Worm (Caenorhabditis elegans) whole organism, L3 larva: ENCODE results near the gene ceh-39.

ENCODE experiments used
- R02D3.7 ChIP-seq: fragments of 150-350 bp; optimal IDR thresholded peaks from 2 replicates; lab custom pipeline; 2014; ENCODE audit warnings: missing biosample characterization, missing genetic modification characterization
- ceh-28 ChIP-seq: fragments of 150-350 bp; optimal IDR thresholded peaks from 2 replicates; lab custom pipeline; 2014; ENCODE audit warnings: missing biosample characterization, missing genetic modification reagents, missing genetic modification characterization
- daf-12 ChIP-seq: fragments of 150-350 bp; optimal IDR thresholded peaks from 2 replicates; lab custom pipeline; 2014; ENCODE audit warnings: missing biosample characterization, missing genetic modification reagents, missing genetic modification characterization
- elt-1 ChIP-seq: fragments of 150-350 bp; optimal IDR thresholded peaks from 2 replicates; lab custom pipeline; 2014; ENCODE audit warnings: missing biosample characterization, missing genetic modification characterization
- pha-4 ChIP-seq: fragments of 150-350 bp; optimal IDR thresholded peaks from 2 replicates; lab custom pipeline; 2014; ENCODE audit warnings: missing biosample characterization, missing genetic modification reagents, missing genetic modification characterization
- snpc-4 ChIP-seq: fragments of 150-350 bp; optimal IDR thresholded peaks from 2 replicates; lab custom pipeline; 2014; ENCODE audit warnings: missing biosample characterization, missing genetic modification characterization
- tbx-2 ChIP-seq: sonication (generic microtip); optimal IDR thresholded peaks from 2 replicates; lab custom pipeline; 2016; ENCODE audit warnings: mild to moderate bottlenecking, missing genetic modification characterization, missing compliant biosample characterization

- TF ChIP-seq ceh-28 (no peak), pha-4 (tag; lab: Kevin White, UChicago) (no peak), snpc-4 (tag; lab: Kevin White, UChicago) (no peak), tbx-2 (tag; lab: Kevin White, UChicago) (no peak), elt-1 (tag; lab: Kevin White, UChicago) (no peak), R02D3.7 (tag; lab: Kevin White, UChicago) (no peak), daf-12 (tag; lab: Kevin White, UChicago) (no peak)
Measured at ce11 chrX:1860422-1860821, 4.5 kb upstream of the ceh-39 start, which contains the start of gene T26C11.8.
